Fruit fly (Drosophila melanogaster) whole organism, embryonic: ENCODE measurements around the gene Uba5.

Experiments
- Atf3 ChIP-seq: fragments of 200-800 bp; sonication (Bioruptor generic); optimal IDR thresholded peaks from 3 replicates; lab custom pipeline; 2016; ENCODE audit warnings: missing biosample characterization, missing genetic modification characterization
- CG10209 ChIP-seq: fragments of 200-800 bp; sonication (Bioruptor generic); optimal IDR thresholded peaks from 3 replicates; lab custom pipeline; 2017; ENCODE audit warnings: missing biosample characterization, mild to moderate bottlenecking, missing genetic modification characterization, missing genetic modification reagents
- CG10543 ChIP-seq: fragments of 200-800 bp; sonication (Bioruptor generic); optimal IDR thresholded peaks from 3 replicates; lab custom pipeline; 2017; ENCODE audit warnings: missing biosample characterization, mild to moderate bottlenecking, missing genetic modification characterization, moderate library complexity
- CG12155 ChIP-seq: fragments of 200-800 bp; sonication (Bioruptor generic); optimal IDR thresholded peaks from 3 replicates; lab custom pipeline; 2016; ENCODE audit warnings: missing biosample characterization, missing genetic modification characterization
- CG13424 ChIP-seq: fragments of 200-800 bp; sonication (Bioruptor generic); optimal IDR thresholded peaks from 2 replicates; lab custom pipeline; 2019; ENCODE audit warnings: missing biosample characterization, mild to moderate bottlenecking, missing genetic modification characterization, moderate library complexity
- CG14860 ChIP-seq: fragments of 200-800 bp; sonication (Bioruptor generic); IDR thresholded peaks from 3 replicates; pipeline ENCODE4 v1.3.6; 2022; ENCODE audit warnings: missing biosample characterization, missing genetic modification characterization; ENCODE audit not compliant: partially characterized antibody
- CG15073 ChIP-seq: fragments of 200-800 bp; sonication (Bioruptor generic); optimal IDR thresholded peaks from 2 replicates; lab custom pipeline; 2016; ENCODE audit warnings: missing biosample characterization, missing genetic modification characterization
- CG1647 ChIP-seq: fragments of 200-800 bp; sonication (Bioruptor generic); optimal IDR thresholded peaks from 3 replicates; lab custom pipeline; 2016; ENCODE audit warnings: missing biosample characterization, missing genetic modification characterization
- CG17361 ChIP-seq: fragments of 200-800 bp; sonication (Bioruptor generic); IDR thresholded peaks from 3 replicates; pipeline ENCODE4 v1.3.6; 2022; ENCODE audit warnings: missing biosample characterization, missing genetic modification characterization
- CG2120 ChIP-seq: fragments of 200-800 bp; sonication (Bioruptor generic); optimal IDR thresholded peaks from 3 replicates; lab custom pipeline; 2016; ENCODE audit warnings: missing biosample characterization, missing genetic modification characterization
- CG2199 ChIP-seq: fragments of 200-800 bp; sonication (Bioruptor generic); IDR thresholded peaks from 3 replicates; pipeline ENCODE4 v1.3.6; 2022; ENCODE audit warnings: missing biosample characterization, missing genetic modification characterization
- CG31224 ChIP-seq: fragments of 200-800 bp; sonication (Bioruptor generic); IDR thresholded peaks from 2 replicates; pipeline ENCODE4 v1.3.6; 2022; ENCODE audit warnings: missing biosample characterization, missing genetic modification characterization
- CG31388 ChIP-seq: fragments of 200-800 bp; sonication (Bioruptor generic); optimal IDR thresholded peaks from 2 replicates; lab custom pipeline; 2016; ENCODE audit warnings: missing biosample characterization, missing genetic modification characterization
- CG3163 ChIP-seq: fragments of 200-800 bp; sonication (Bioruptor generic); optimal IDR thresholded peaks from 3 replicates; lab custom pipeline; 2016; ENCODE audit warnings: missing biosample characterization, missing genetic modification characterization
- CG34224 ChIP-seq: fragments of 200-800 bp; sonication (Bioruptor generic); IDR thresholded peaks from 3 replicates; pipeline ENCODE4 v1.3.6; 2022; ENCODE audit warnings: missing biosample characterization, missing genetic modification characterization; ENCODE audit not compliant: partially characterized antibody
- CG43689 ChIP-seq: fragments of 200-800 bp; sonication (Bioruptor generic); IDR thresholded peaks from 2 replicates; pipeline ENCODE4 v1.3.6; 2022; ENCODE audit warnings: missing biosample characterization, missing genetic modification characterization
- CrebB ChIP-seq: fragments of 200-800 bp; sonication (Bioruptor generic); optimal IDR thresholded peaks from 3 replicates; lab custom pipeline; 2018; ENCODE audit warnings: missing biosample characterization, mild to moderate bottlenecking, missing genetic modification characterization
- D ChIP-seq, 2 experiments: fragments of 200-800 bp in 1 of 2; fragments of >200 bp in 1 of 2; sonication (Bioruptor generic) in 1 of 2; optimal IDR thresholded peaks; 2 replicates in 1 of 2; 3 replicates in 1 of 2; lab custom pipeline; 2017; ENCODE audit warnings: mild to moderate bottlenecking in 1 of 2, missing biosample characterization in 1 of 2, missing genetic modification characterization in 1 of 2, missing genetic modification reagents in 1 of 2
- Hmr ChIP-seq: fragments of 200-800 bp; sonication (Bioruptor generic); optimal IDR thresholded peaks from 3 replicates; lab custom pipeline; 2017; ENCODE audit warnings: mild to moderate bottlenecking, missing biosample characterization, missing genetic modification reagents, missing genetic modification characterization
- Jarid2 ChIP-seq: fragments of 200-800 bp; sonication (Bioruptor generic); optimal IDR thresholded peaks from 3 replicates; lab custom pipeline; 2017; ENCODE audit warnings: mild to moderate bottlenecking, missing biosample characterization, missing genetic modification reagents, missing genetic modification characterization
- Lpt ChIP-seq: fragments of >200 bp; optimal IDR thresholded peaks from 2 replicates; lab custom pipeline; 2018; ENCODE audit warnings: missing biosample characterization, missing genetic modification characterization
- Max ChIP-seq: fragments of 200-800 bp; sonication (Bioruptor generic); optimal IDR thresholded peaks from 2 replicates; lab custom pipeline; 2016; ENCODE audit warnings: missing biosample characterization, mild to moderate bottlenecking, missing genetic modification characterization
- Oaz ChIP-seq: fragments of 200-800 bp; sonication (Bioruptor generic); IDR thresholded peaks from 2 replicates; pipeline ENCODE4 v1.3.6; 2022; ENCODE audit warnings: missing biosample characterization, missing genetic modification characterization
- Rfx ChIP-seq: fragments of 200-800 bp; sonication (Bioruptor generic); IDR thresholded peaks from 2 replicates; pipeline ENCODE4 v1.3.6; 2022; ENCODE audit warnings: missing biosample characterization, missing genetic modification characterization
- Tbp ChIP-seq: fragments of >200 bp; optimal IDR thresholded peaks from 2 replicates; lab custom pipeline; 2018; ENCODE audit warnings: missing biosample characterization, missing genetic modification characterization
- Usf ChIP-seq: fragments of 200-800 bp; sonication (Bioruptor generic); optimal IDR thresholded peaks from 2 replicates; lab custom pipeline; 2017; ENCODE audit warnings: missing genotype, missing biosample characterization, missing genetic modification characterization
- YL-1 ChIP-seq: fragments of 200-800 bp; sonication (Bioruptor generic); optimal IDR thresholded peaks from 3 replicates; lab custom pipeline; 2017; ENCODE audit warnings: missing biosample characterization, mild to moderate bottlenecking, missing genetic modification characterization
- bowl ChIP-seq: fragments of 200-800 bp; sonication (Bioruptor generic); IDR thresholded peaks from 2 replicates; pipeline ENCODE4 v1.3.6; 2022; ENCODE audit warnings: missing biosample characterization, missing genetic modification characterization
- crp ChIP-seq, 2 experiments: fragments of 200-800 bp; sonication (Bioruptor generic); optimal IDR thresholded peaks; 2 replicates in 1 of 2; 3 replicates in 1 of 2; lab custom pipeline; 2017; ENCODE audit warnings: missing biosample characterization in 2 of 2, missing genetic modification characterization in 2 of 2, mild to moderate bottlenecking in 1 of 2, moderate library complexity in 1 of 2
- danr ChIP-seq: fragments of 200-800 bp; sonication (Bioruptor generic); IDR thresholded peaks from 2 replicates; pipeline ENCODE4 v1.3.6; 2022; ENCODE audit warnings: missing biosample characterization, missing genetic modification characterization
- esg ChIP-seq: fragments of 200-800 bp; sonication (Bioruptor generic); conservative IDR thresholded peaks from 2 replicates; pipeline ENCODE4 v1.3.6; 2022; ENCODE audit warnings: missing biosample characterization, missing genetic modification characterization
- eve ChIP-seq, 2 experiments: fragments of >200 bp; optimal IDR thresholded peaks; 2 replicates each; lab custom pipeline; 2017; ENCODE audit warnings: missing biosample characterization in 2 of 2, missing genetic modification characterization in 2 of 2
- fd64A ChIP-seq: fragments of 200-800 bp; sonication (Bioruptor generic); optimal IDR thresholded peaks from 3 replicates; lab custom pipeline; 2018; ENCODE audit warnings: missing biosample characterization, mild to moderate bottlenecking, missing genetic modification characterization
- hth ChIP-seq: fragments of >200 bp; optimal IDR thresholded peaks from 2 replicates; lab custom pipeline; 2017; ENCODE audit warnings: inconsistent platforms
- insv ChIP-seq, 2 experiments: fragments of 200-800 bp; sonication (Bioruptor generic); optimal IDR thresholded peaks; 3 replicates each; lab custom pipeline; 2016 to 2018; ENCODE audit warnings: missing biosample characterization in 2 of 2, missing genetic modification characterization in 2 of 2
- kay ChIP-seq: fragments of 200-800 bp; sonication (Bioruptor generic); optimal IDR thresholded peaks from 2 replicates; lab custom pipeline; 2016; ENCODE audit warnings: missing biosample characterization, missing genetic modification characterization
- mam ChIP-seq: fragments of 200-800 bp; sonication (Bioruptor generic); optimal IDR thresholded peaks from 3 replicates; lab custom pipeline; 2016; ENCODE audit warnings: missing biosample characterization, missing genetic modification characterization
- nerfin-2 ChIP-seq: fragments of 200-800 bp; sonication (Bioruptor generic); IDR thresholded peaks from 2 replicates; pipeline ENCODE4 v1.3.6; 2022; ENCODE audit warnings: missing biosample characterization, missing genetic modification characterization; ENCODE audit not compliant: partially characterized antibody
- psq ChIP-seq: fragments of 200-800 bp; sonication (Bioruptor generic); optimal IDR thresholded peaks from 2 replicates; lab custom pipeline; 2017; ENCODE audit warnings: missing biosample characterization, missing genetic modification characterization
- pum ChIP-seq: fragments of 200-800 bp; sonication (Bioruptor generic); optimal IDR thresholded peaks from 2 replicates; lab custom pipeline; 2016; ENCODE audit warnings: missing biosample characterization, missing genetic modification characterization
- salm ChIP-seq: fragments of 200-800 bp; sonication (Bioruptor generic); optimal IDR thresholded peaks from 2 replicates; lab custom pipeline; 2018; ENCODE audit warnings: missing biosample characterization, mild to moderate bottlenecking, missing genetic modification characterization
- sens-2 ChIP-seq: fragments of 200-800 bp; sonication (Bioruptor generic); IDR thresholded peaks from 2 replicates; pipeline ENCODE4 v1.3.6; 2022; ENCODE audit warnings: missing biosample characterization, missing genetic modification characterization
- sisA ChIP-seq: fragments of 200-800 bp; sonication (Bioruptor generic); IDR thresholded peaks from 2 replicates; pipeline ENCODE4 v1.3.6; 2022; ENCODE audit warnings: missing biosample characterization, missing genetic modification characterization
- tll ChIP-seq, 2 experiments: fragments of 200-800 bp in 1 of 2; fragments of >200 bp in 1 of 2; sonication (Bioruptor generic) in 1 of 2; optimal IDR thresholded peaks; 2 replicates each; lab custom pipeline; 2017 to 2019; ENCODE audit warnings: missing biosample characterization in 2 of 2, missing genetic modification characterization in 2 of 2, mild to moderate bottlenecking in 1 of 2, moderate library complexity in 1 of 2
- unc-4 ChIP-seq: fragments of 200-800 bp; sonication (Bioruptor generic); IDR thresholded peaks from 2 replicates; pipeline ENCODE4 v1.3.6; 2022; ENCODE audit warnings: missing biosample characterization, missing genetic modification characterization; ENCODE audit not compliant: partially characterized antibody
- z ChIP-seq: fragments of 200-800 bp; sonication (Bioruptor generic); IDR thresholded peaks from 3 replicates; pipeline ENCODE4 v1.3.6; 2022; ENCODE audit warnings: missing biosample characterization, missing genetic modification characterization

The Uba5 gene

DNA sequence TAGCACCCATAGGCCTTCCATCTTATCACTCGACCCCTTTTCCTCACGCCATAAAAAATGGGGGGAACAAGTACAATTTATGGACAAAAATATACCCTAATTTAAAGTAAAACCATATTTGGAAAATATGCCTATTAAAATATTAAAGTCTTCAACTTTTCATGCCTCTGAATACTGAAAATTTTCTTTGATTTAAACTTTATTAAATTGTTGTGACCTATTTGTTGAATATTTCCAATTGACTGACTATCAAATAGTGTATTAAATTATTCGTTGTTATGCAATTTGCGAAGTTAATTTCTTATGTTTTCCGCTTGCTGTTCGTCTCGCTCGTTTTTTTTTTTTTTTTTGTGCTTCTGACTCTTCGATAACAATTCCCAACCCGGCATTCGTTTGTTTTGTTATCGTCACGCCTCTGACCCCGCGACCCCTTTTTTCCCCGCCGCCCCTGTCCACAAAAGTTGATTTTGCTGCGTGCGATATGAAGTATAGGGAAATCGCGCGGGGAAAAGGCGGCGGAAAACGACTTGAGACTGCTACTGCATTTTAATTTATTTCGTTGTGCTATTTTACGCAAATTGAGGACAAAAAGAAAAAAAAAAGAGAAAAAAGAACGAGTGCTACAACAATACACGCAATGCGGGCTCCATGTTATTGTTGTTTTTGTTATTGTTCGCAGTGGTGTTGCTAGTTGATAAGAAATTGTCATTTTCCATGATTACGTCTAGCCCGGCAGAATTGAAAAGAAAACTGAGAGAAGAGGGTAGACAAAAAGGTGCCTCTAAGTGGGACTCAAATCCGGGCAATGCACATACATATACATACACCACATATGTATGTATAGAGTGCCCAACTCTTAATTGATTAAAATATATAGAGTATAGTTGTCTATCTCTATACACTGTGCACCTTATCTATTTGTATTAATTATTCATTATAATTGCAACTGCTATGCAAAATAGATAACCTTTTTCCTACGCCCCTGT, 38.5 kb downstream of the Uba5 start (continued):
- TF ChIP-seq CG10543: no peak
- no peak for TF ChIP-seq Max (GFP tag; lab: Kevin White, UChicago)
- TF ChIP-seq crp (GFP tag; optimal IDR thresholded peaks at IDR 0.05; lab: Kevin White, UChicago): no peak
- TF ChIP-seq Tbp (GFP tag; lab: Kevin White, UChicago): no peak
- TF ChIP-seq salm (tag; lab: Kevin White, UChicago): peak; percentile 47
- TF ChIP-seq sens-2: no peak
- no peak for TF ChIP-seq unc-4 (GFP tag; lab: Robert Waterston, UW)
- TF ChIP-seq psq (GFP tag; lab: Kevin White, UChicago): peak; percentile 30
- TF ChIP-seq CG31224 (GFP tag; lab: Robert Waterston, UW): no peak
- TF ChIP-seq CG31388 (GFP tag; lab: Kevin White, UChicago): no peak
- TF ChIP-seq CG15073 (GFP tag; lab: Kevin White, UChicago): no peak
- peak; percentile 49 for TF ChIP-seq Hmr (GFP tag; lab: Kevin White, UChicago)
- TF ChIP-seq nerfin-2 (GFP tag; lab: Robert Waterston, UW): no peak
- peak; percentile 75 for TF ChIP-seq CG13424 (tag; lab: Kevin White, UChicago)
- peak; percentile 59 for TF ChIP-seq CG2120 (GFP tag; lab: Kevin White, UChicago)
- no peak for TF ChIP-seq fd64A (GFP tag; lab: Kevin White, UChicago)
- TF ChIP-seq YL-1 (GFP tag; lab: Kevin White, UChicago): no peak
- peak; percentile 1 for TF ChIP-seq CrebB (tag; lab: Kevin White, UChicago)
- TF ChIP-seq mam (GFP tag; lab: Kevin White, UChicago): peak; percentile 49
- TF ChIP-seq Atf3 (GFP tag; lab: Kevin White, UChicago): no peak
- TF ChIP-seq eve (GFP tag; optimal IDR thresholded peaks at IDR 0.05; lab: Kevin White, UChicago): peak in 1 of 2 experiments; percentile 65
- TF ChIP-seq hth: no peak
- TF ChIP-seq, all 482 proteins: peak for 236

DNA sequence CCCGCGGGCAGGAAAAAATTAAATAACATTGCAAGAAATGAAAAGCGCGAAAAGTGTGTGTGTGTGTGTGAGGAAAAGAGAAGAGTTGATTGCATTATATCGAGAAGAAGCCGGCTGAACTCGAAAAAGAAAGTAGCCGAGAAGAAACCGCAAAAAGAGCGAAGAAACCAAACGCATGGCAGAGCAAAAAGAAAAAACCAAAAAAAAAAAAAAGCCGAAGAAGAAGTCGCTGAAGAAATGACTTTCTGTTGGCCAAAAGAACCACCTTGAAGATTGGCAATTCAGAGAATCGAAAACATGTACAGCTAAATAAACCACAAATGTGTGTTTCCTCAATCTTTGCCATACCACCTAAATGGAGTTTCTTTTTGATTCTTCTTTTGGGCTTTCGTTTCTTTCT, 40.6 kb downstream of the Uba5 start:
- TF ChIP-seq CG17361 (GFP tag; lab: Robert Waterston, UW): no peak
- TF ChIP-seq, all 482 proteins: peak for 0

DNA sequence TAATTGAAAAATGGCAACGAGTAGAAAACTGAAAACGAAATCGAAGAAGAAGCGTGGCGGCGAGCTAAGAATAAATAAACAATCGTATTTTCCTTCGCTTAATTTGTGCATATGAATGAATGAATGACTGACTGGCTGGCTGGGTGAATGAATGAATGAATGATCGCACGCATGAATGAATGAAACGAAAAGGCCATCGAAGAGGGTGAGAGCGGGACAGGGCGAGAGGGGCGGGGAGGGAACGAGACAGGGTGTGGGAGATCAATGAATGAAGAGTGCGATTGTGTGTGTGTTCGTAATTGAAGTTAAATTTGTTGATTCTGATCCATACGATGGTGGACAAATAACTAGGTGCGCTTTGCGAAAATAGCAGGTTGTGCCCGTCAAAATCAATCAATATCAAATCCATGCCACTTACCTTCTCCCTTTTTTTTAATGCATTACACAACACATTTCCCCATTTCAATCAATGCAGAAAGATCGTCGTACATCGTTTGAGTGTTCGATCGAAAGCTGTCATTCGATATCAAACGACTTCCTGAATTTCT, 43.8 kb downstream of the Uba5 start:
- no peak for TF ChIP-seq CG3163
- no peak for TF ChIP-seq CG43689
- no peak for TF ChIP-seq Jarid2
- no peak for TF ChIP-seq z
- no peak for TF ChIP-seq D (optimal IDR thresholded peaks at IDR 0.05; lab: Kevin White, UChicago)
- TF ChIP-seq D (GFP tag; optimal IDR thresholded peaks at IDR 0.05; lab: Kevin White, UChicago): no peak
- TF ChIP-seq bowl (GFP tag; lab: Robert Waterston, UW): no peak
- TF ChIP-seq kay (GFP tag; lab: Kevin White, UChicago): no peak
- TF ChIP-seq CG34224: no peak
- no peak for TF ChIP-seq CG12155 (GFP tag; lab: Kevin White, UChicago)
- 0 out of 2 replicates have a peak, but pooled peaks have one; percentile 13 for TF ChIP-seq sisA
- no peak for TF ChIP-seq Usf (GFP tag; lab: Kevin White, UChicago)
- no peak for TF ChIP-seq Rfx (GFP tag; lab: Robert Waterston, UW)
- no peak for TF ChIP-seq Oaz (GFP tag; lab: Robert Waterston, UW)
- no peak for TF ChIP-seq CG1647 (GFP tag; lab: Kevin White, UChicago)
- TF ChIP-seq CG2199 (GFP tag; lab: Robert Waterston, UW): peak; percentile 53; the same call in 1 of the 3 replicates
- no peak for TF ChIP-seq CG10209
- no peak for TF ChIP-seq insv (GFP tag; optimal IDR thresholded peaks at IDR 0.05; lab: Kevin White, UChicago)
- TF ChIP-seq Lpt: no peak
- no peak for TF ChIP-seq CG14860 (GFP tag; lab: Robert Waterston, UW)
- TF ChIP-seq danr: no peak
- TF ChIP-seq pum: no peak
- no peak for TF ChIP-seq tll (GFP tag; optimal IDR thresholded peaks at IDR 0.05; lab: Kevin White, UChicago)
- TF ChIP-seq esg: no peak
